Fruit fly (Drosophila melanogaster) whole organism, embryonic: ENCODE measurements around the gene CG32354.

Experiments
- Abd-B ChIP-seq: fragments of 200-800 bp; sonication (Bioruptor generic); optimal IDR thresholded peaks from 2 replicates; lab custom pipeline; 2018; ENCODE audit warnings: missing biosample characterization, mild to moderate bottlenecking, missing genetic modification characterization, moderate library complexity
- Bgb ChIP-seq: fragments of 200-800 bp; sonication (Bioruptor generic); IDR thresholded peaks from 2 replicates; pipeline ENCODE4 v1.3.6; 2022; ENCODE audit warnings: missing biosample characterization, missing genetic modification characterization; ENCODE audit not compliant: partially characterized antibody
- C15 ChIP-seq: fragments of 200-800 bp; sonication (Bioruptor generic); IDR thresholded peaks from 3 replicates; pipeline ENCODE4 v1.3.6; 2022; ENCODE audit warnings: missing biosample characterization, missing genetic modification characterization
- CG1024 ChIP-seq: fragments of 200-800 bp; sonication (Bioruptor generic); IDR thresholded peaks from 2 replicates; pipeline ENCODE4 v1.3.6; 2022; ENCODE audit warnings: missing biosample characterization, missing genetic modification characterization
- CG10267 ChIP-seq: fragments of 200-800 bp; sonication (Bioruptor generic); optimal IDR thresholded peaks from 2 replicates; lab custom pipeline; 2018; ENCODE audit warnings: missing biosample characterization, mild to moderate bottlenecking, missing genetic modification characterization, moderate library complexity
- CG10543 ChIP-seq: fragments of 200-800 bp; sonication (Bioruptor generic); optimal IDR thresholded peaks from 3 replicates; lab custom pipeline; 2017; ENCODE audit warnings: missing biosample characterization, mild to moderate bottlenecking, missing genetic modification characterization, moderate library complexity
- CG10979 ChIP-seq: fragments of 200-800 bp; sonication (Bioruptor generic); optimal IDR thresholded peaks from 2 replicates; lab custom pipeline; 2018; ENCODE audit warnings: missing biosample characterization, mild to moderate bottlenecking, missing genetic modification characterization, moderate library complexity
- CG12071 ChIP-seq: fragments of 200-800 bp; sonication (Bioruptor generic); optimal IDR thresholded peaks from 3 replicates; lab custom pipeline; 2018; ENCODE audit warnings: missing biosample characterization, mild to moderate bottlenecking, missing genetic modification characterization
- CG12104 ChIP-seq: fragments of 200-800 bp; sonication (Bioruptor generic); optimal IDR thresholded peaks from 3 replicates; lab custom pipeline; 2016; ENCODE audit warnings: missing biosample characterization, missing genetic modification characterization
- CG12744 ChIP-seq: fragments of 200-800 bp; sonication (Bioruptor generic); optimal IDR thresholded peaks from 2 replicates; lab custom pipeline; 2016; ENCODE audit warnings: missing biosample characterization, missing genetic modification characterization
- CG14710 ChIP-seq: fragments of 200-800 bp; sonication (Bioruptor generic); optimal IDR thresholded peaks from 3 replicates; lab custom pipeline; 2019; ENCODE audit warnings: missing biosample characterization, mild to moderate bottlenecking, missing genetic modification characterization, moderate library complexity
- CG15011 ChIP-seq: fragments of 200-800 bp; sonication (Bioruptor generic); optimal IDR thresholded peaks from 3 replicates; lab custom pipeline; 2018; ENCODE audit warnings: missing biosample characterization, mild to moderate bottlenecking, missing genetic modification characterization
- CG16813 ChIP-seq: fragments of 200-800 bp; sonication (Bioruptor generic); IDR thresholded peaks from 3 replicates; pipeline ENCODE4 v1.3.6; 2022; ENCODE audit warnings: missing biosample characterization, missing genetic modification characterization; ENCODE audit not compliant: partially characterized antibody
- CG17829 ChIP-seq: fragments of 200-800 bp; optimal IDR thresholded peaks from 2 replicates; lab custom pipeline; 2019; ENCODE audit warnings: missing biosample characterization, mild to moderate bottlenecking, missing genetic modification characterization, moderate library complexity
- CG2116 ChIP-seq: fragments of 200-800 bp; sonication (Bioruptor generic); optimal IDR thresholded peaks from 3 replicates; lab custom pipeline; 2018; ENCODE audit warnings: missing biosample characterization, mild to moderate bottlenecking, missing genetic modification characterization
- CG31388 ChIP-seq: fragments of 200-800 bp; sonication (Bioruptor generic); optimal IDR thresholded peaks from 2 replicates; lab custom pipeline; 2016; ENCODE audit warnings: missing biosample characterization, missing genetic modification characterization
- CG3281 ChIP-seq: fragments of 200-800 bp; sonication (Bioruptor generic); optimal IDR thresholded peaks from 3 replicates; lab custom pipeline; 2017; ENCODE audit warnings: missing biosample characterization, mild to moderate bottlenecking, missing genetic modification characterization
- CG34376 ChIP-seq: fragments of 200-800 bp; sonication (Bioruptor generic); optimal IDR thresholded peaks from 2 replicates; lab custom pipeline; 2018; ENCODE audit warnings: missing biosample characterization, mild to moderate bottlenecking, missing genetic modification characterization
- CG34422 ChIP-seq: fragments of 200-800 bp; sonication (Bioruptor generic); IDR thresholded peaks from 3 replicates; pipeline ENCODE4 v1.3.6; 2022; ENCODE audit warnings: missing biosample characterization, missing genetic modification characterization
- CG6791 ChIP-seq: fragments of 200-800 bp; sonication (Bioruptor generic); IDR thresholded peaks from 3 replicates; pipeline ENCODE4 v1.3.6; 2022; ENCODE audit warnings: missing biosample characterization, missing genetic modification characterization; ENCODE audit not compliant: partially characterized antibody
- CG6854 ChIP-seq: fragments of 200-800 bp; sonication (Bioruptor generic); optimal IDR thresholded peaks from 3 replicates; lab custom pipeline; 2017; ENCODE audit warnings: missing biosample characterization, mild to moderate bottlenecking, missing genetic modification characterization
- CG8281 ChIP-seq: fragments of 200-800 bp; sonication (Bioruptor generic); optimal IDR thresholded peaks from 2 replicates; lab custom pipeline; 2018; ENCODE audit warnings: missing biosample characterization, mild to moderate bottlenecking, missing genetic modification characterization, moderate library complexity
- Dek ChIP-seq: fragments of 200-800 bp; sonication (Bioruptor generic); optimal IDR thresholded peaks from 3 replicates; lab custom pipeline; 2019; ENCODE audit warnings: missing biosample characterization, mild to moderate bottlenecking, missing genetic modification characterization, moderate library complexity
- Dfd ChIP-seq, 2 experiments: fragments of >200 bp; optimal IDR thresholded peaks; 2 replicates each; lab custom pipeline; 2017; ENCODE audit warnings: missing biosample characterization in 2 of 2, missing genetic modification characterization in 2 of 2
- Dref ChIP-seq: fragments of 200-800 bp; sonication (Bioruptor generic); IDR thresholded peaks from 2 replicates; pipeline ENCODE4 v1.3.6; 2022; ENCODE audit warnings: missing biosample characterization, missing genetic modification characterization
- MTF-1 ChIP-seq: fragments of 200-800 bp; sonication (Bioruptor generic); optimal IDR thresholded peaks from 2 replicates; lab custom pipeline; 2018; ENCODE audit warnings: missing biosample characterization, mild to moderate bottlenecking, missing genetic modification characterization, borderline replicate concordance
- NC2α ChIP-seq: fragments of 200-800 bp; sonication (Bioruptor generic); optimal IDR thresholded peaks from 2 replicates; lab custom pipeline; 2016; ENCODE audit warnings: missing biosample characterization, missing genetic modification characterization
- NK7.1 ChIP-seq: fragments of 200-800 bp; sonication (Bioruptor generic); optimal IDR thresholded peaks from 3 replicates; lab custom pipeline; 2016; ENCODE audit warnings: missing biosample characterization, missing genetic modification characterization
- Scr ChIP-seq: fragments of 200-800 bp; sonication (Bioruptor generic); IDR thresholded peaks from 2 replicates; pipeline ENCODE4 v1.3.6; 2022; ENCODE audit warnings: missing biosample characterization, missing genetic modification characterization; ENCODE audit not compliant: partially characterized antibody
- Sin3A ChIP-seq: fragments of >200 bp; optimal IDR thresholded peaks from 2 replicates; lab custom pipeline; 2018
- Spps ChIP-seq: fragments of 200-800 bp; sonication (Bioruptor generic); optimal IDR thresholded peaks from 2 replicates; lab custom pipeline; 2018; ENCODE audit warnings: missing biosample characterization, mild to moderate bottlenecking, missing genetic modification characterization
- Ssrp ChIP-seq: fragments of 200-800 bp; sonication (Bioruptor generic); optimal IDR thresholded peaks from 2 replicates; lab custom pipeline; 2018; ENCODE audit warnings: missing biosample characterization, mild to moderate bottlenecking, missing genetic modification characterization, moderate library complexity
- TFAM ChIP-seq: fragments of 200-800 bp; sonication (Bioruptor generic); optimal IDR thresholded peaks from 2 replicates; lab custom pipeline; 2017; ENCODE audit warnings: missing biosample characterization, missing genetic modification characterization, inconsistent platforms
- Vsx1 ChIP-seq: fragments of 200-800 bp; sonication (Bioruptor generic); optimal IDR thresholded peaks from 2 replicates; lab custom pipeline; 2017; ENCODE audit warnings: missing biosample characterization, mild to moderate bottlenecking, missing genetic modification characterization, missing genetic modification reagents
- ash1 ChIP-seq: fragments of 200-800 bp; sonication (Bioruptor generic); optimal IDR thresholded peaks from 2 replicates; lab custom pipeline; 2018; ENCODE audit warnings: missing biosample characterization, mild to moderate bottlenecking, missing genetic modification characterization
- bigmax ChIP-seq: fragments of 200-800 bp; sonication (Bioruptor generic); optimal IDR thresholded peaks from 2 replicates; lab custom pipeline; 2018; ENCODE audit warnings: missing biosample characterization, mild to moderate bottlenecking, missing genetic modification characterization
- cg ChIP-seq: fragments of 200-800 bp; sonication (Bioruptor generic); optimal IDR thresholded peaks from 3 replicates; lab custom pipeline; 2019; ENCODE audit warnings: missing biosample characterization, mild to moderate bottlenecking, missing genetic modification characterization, moderate library complexity
- ci ChIP-seq: fragments of 200-800 bp; sonication (Bioruptor generic); IDR thresholded peaks from 3 replicates; pipeline ENCODE4 v1.3.6; 2022; ENCODE audit warnings: missing biosample characterization, missing genetic modification characterization
- insv ChIP-seq, 2 experiments: fragments of 200-800 bp; sonication (Bioruptor generic); optimal IDR thresholded peaks; 3 replicates each; lab custom pipeline; 2016 to 2018; ENCODE audit warnings: missing biosample characterization in 2 of 2, missing genetic modification characterization in 2 of 2
- jumu ChIP-seq: fragments of 200-800 bp; sonication (Bioruptor generic); optimal IDR thresholded peaks from 3 replicates; lab custom pipeline; 2016; ENCODE audit warnings: missing biosample characterization, missing genetic modification characterization
- lab ChIP-seq: fragments of 200-800 bp; sonication (Bioruptor generic); optimal IDR thresholded peaks from 3 replicates; lab custom pipeline; 2017; ENCODE audit warnings: missing biosample characterization, missing genetic modification characterization, mild to moderate bottlenecking, moderate library complexity, missing genetic modification reagents
- lmd ChIP-seq: fragments of 200-800 bp; sonication (Bioruptor generic); IDR thresholded peaks from 2 replicates; pipeline ENCODE4 v1.3.6; 2022; ENCODE audit warnings: missing biosample characterization, missing genetic modification characterization
- mam ChIP-seq: fragments of 200-800 bp; sonication (Bioruptor generic); optimal IDR thresholded peaks from 3 replicates; lab custom pipeline; 2016; ENCODE audit warnings: missing biosample characterization, missing genetic modification characterization
- mld ChIP-seq: fragments of 200-800 bp; sonication (Bioruptor generic); IDR thresholded peaks from 3 replicates; pipeline ENCODE4 v1.3.6; 2022; ENCODE audit warnings: missing biosample characterization, missing genetic modification characterization; ENCODE audit not compliant: partially characterized antibody
- prd ChIP-seq, 3 experiments: fragments of >200 bp in 2 of 3; fragments of 200-800 bp in 1 of 3; sonication (Bioruptor generic) in 1 of 3; optimal IDR thresholded peaks in 2 of 3; IDR thresholded peaks in 1 of 3; 2 replicates in 2 of 3; 3 replicates in 1 of 3; pipeline versions ENCODE4 v1.3.6 to Lab custom; 2017 to 2022; ENCODE audit warnings: missing biosample characterization in 1 of 3, missing genetic modification characterization in 1 of 3
- repo ChIP-seq: fragments of 200-800 bp; sonication (Bioruptor generic); optimal IDR thresholded peaks from 2 replicates; lab custom pipeline; 2016; ENCODE audit warnings: missing biosample characterization, missing genetic modification characterization
- rib ChIP-seq: fragments of 200-800 bp; sonication (Bioruptor generic); IDR thresholded peaks from 2 replicates; pipeline ENCODE4 v1.3.6; 2022; ENCODE audit warnings: missing biosample characterization, missing genetic modification characterization
- slou ChIP-seq: fragments of 200-800 bp; sonication (Bioruptor generic); optimal IDR thresholded peaks from 3 replicates; lab custom pipeline; 2016; ENCODE audit warnings: missing biosample characterization, missing genetic modification characterization
- stwl ChIP-seq: fragments of 200-800 bp; sonication (Bioruptor generic); optimal IDR thresholded peaks from 3 replicates; lab custom pipeline; 2018; ENCODE audit warnings: missing biosample characterization, mild to moderate bottlenecking, missing genetic modification characterization, moderate library complexity
- vvl ChIP-seq: fragments of 200-800 bp; sonication (Bioruptor generic); IDR thresholded peaks from 2 replicates; pipeline ENCODE4 v1.3.6; 2022; ENCODE audit warnings: missing biosample characterization, missing genetic modification characterization

The CG32354 gene

dm6 chr3L:8405123-8405522, 16.9 kb downstream of the CG32354 start, which contains the start of the genes Tpt, mkg-p and CG13667 (continued):
- TF ChIP-seq insv (GFP tag; optimal IDR thresholded peaks at IDR 0.05; lab: Kevin White, UChicago) (no peak), CG10979 (tag; lab: Kevin White, UChicago) (no peak), Abd-B (GFP tag; lab: Kevin White, UChicago) (peak; percentile 26), CG34422 (0 out of 3 replicates have a peak, but pooled peaks have one; percentile 31), repo (no peak), CG1024 (GFP tag; lab: Robert Waterston, UW) (no peak), CG31388 (GFP tag; lab: Kevin White, UChicago) (no peak), Dref (GFP tag; lab: Robert Waterston, UW) (peak; percentile 87), TFAM (GFP tag; lab: Kevin White, UChicago) (no peak), cg (GFP tag; lab: Kevin White, UChicago) (no peak), CG10543 (no peak), rib (no peak), lmd (GFP tag; lab: Robert Waterston, UW) (no peak), Scr (GFP tag; lab: Robert Waterston, UW) (peak; percentile 84), CG12744 (peak; percentile 14), CG17829 (tag; lab: Kevin White, UChicago) (peak; percentile 42), CG2116 (GFP tag; lab: Kevin White, UChicago) (peak; percentile 66), CG14710 (peak; percentile 70), slou (GFP tag; lab: Kevin White, UChicago) (no peak), lab (GFP tag; lab: Kevin White, UChicago) (no peak), Sin3A (lab: Kevin White, UChicago) (peak; percentile 72), Dfd (GFP tag; optimal IDR thresholded peaks at IDR 0.05; lab: Kevin White, UChicago) (no peak), ash1 (GFP tag; lab: Kevin White, UChicago) (no peak), CG34376 (GFP tag; lab: Kevin White, UChicago) (no peak), Bgb (GFP tag; lab: Robert Waterston, UW) (peak; percentile 84), CG6791 (GFP tag; lab: Robert Waterston, UW) (peak; percentile 79), C15 (GFP tag; lab: Robert Waterston, UW) (no peak), NK7.1 (GFP tag; lab: Kevin White, UChicago) (no peak), NC2α (no peak), bigmax (no peak), CG12104 (GFP tag; lab: Kevin White, UChicago) (no peak), CG10267 (tag; lab: Kevin White, UChicago) (peak; percentile 68), CG15011 (no peak), Ssrp (tag; lab: Kevin White, UChicago) (no peak), CG8281 (tag; lab: Kevin White, UChicago) (no peak), CG3281 (GFP tag; lab: Kevin White, UChicago) (no peak), Dek (no peak), CG6854 (GFP tag; lab: Kevin White, UChicago) (no peak), vvl (GFP tag; lab: Robert Waterston, UW) (peak; percentile 64), prd (optimal IDR thresholded peaks at IDR 0.05; lab: Kevin White, UChicago) (no peak), prd (GFP tag; IDR thresholded peaks at IDR 0.05; lab: Robert Waterston, UW) (0 out of 3 replicates have a peak, but pooled peaks have one; percentile 21), ci (GFP tag; lab: Robert Waterston, UW) (no peak), CG12071 (GFP tag; lab: Kevin White, UChicago) (no peak), stwl (tag; lab: Kevin White, UChicago) (peak; percentile 81), Spps (tag; lab: Kevin White, UChicago) (no peak), CG16813 (GFP tag; lab: Robert Waterston, UW) (peak; percentile 82), mld (GFP tag; lab: Robert Waterston, UW) (peak; percentile 82; the same call in 2 of the 3 replicates), jumu (GFP tag; lab: Kevin White, UChicago) (peak; percentile 21), MTF-1 (GFP tag; lab: Kevin White, UChicago) (no peak), Vsx1 (GFP tag; lab: Kevin White, UChicago) (no peak), mam (GFP tag; lab: Kevin White, UChicago) (peak; percentile 21)
